Fruit fly (Drosophila melanogaster): ENCODE measurements around the gene tant.

DNA sequence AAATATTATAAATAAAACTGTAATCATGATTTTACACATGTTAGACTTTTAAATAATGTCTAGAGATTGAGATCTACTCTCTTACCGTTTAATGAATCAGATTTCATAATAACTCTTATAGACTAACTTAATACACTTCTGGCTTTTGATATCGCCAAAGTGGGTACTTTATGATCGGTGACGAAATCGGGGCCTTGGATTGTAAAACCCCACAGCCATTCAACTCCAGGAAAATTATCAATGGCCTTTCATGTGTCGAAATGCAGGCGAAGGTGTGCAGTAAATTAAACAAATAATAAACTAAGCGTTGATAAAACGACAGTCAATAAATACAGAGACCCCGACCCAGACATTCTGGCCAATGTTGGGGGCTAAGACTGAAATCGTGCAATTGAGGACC lies 18.8 kb upstream of the tant start:
- TF ChIP-seq CG8924 (tag; optimal IDR thresholded peaks at IDR 0.05) (no peak), Side (GFP tag; optimal IDR thresholded peaks at IDR 0.05) (no peak), Hr78 (GFP tag; optimal IDR thresholded peaks at IDR 0.05) (no peak), chinmo (GFP tag; IDR thresholded peaks at IDR 0.05; ENCODE audit: partially characterized antibody) (no peak), Gsc (GFP tag; IDR thresholded peaks at IDR 0.05) (no peak), hbn (GFP tag; IDR thresholded peaks at IDR 0.05; ENCODE audit: partially characterized antibody) (no peak), esg (GFP tag; conservative IDR thresholded peaks at IDR 0.05) (no peak)

Measured in whole organism, embryonic.